Worm (Caenorhabditis elegans) whole organism, late embryonic: Measurements from ENCODE around the gene idpb-5.

ENCODE experiments used
- K02D7.2 ChIP-seq: sonication (generic microtip); optimal IDR thresholded peaks from 2 replicates; lab custom pipeline; 2017; ENCODE audit warnings: mild to moderate bottlenecking, missing genetic modification characterization, missing compliant biosample characterization
- ama-1 ChIP-seq: fragments of 150-350 bp; optimal IDR thresholded peaks from 2 replicates; lab custom pipeline; 2014
- elt-2 ChIP-seq: sonication (generic microtip); optimal IDR thresholded peaks from 2 replicates; lab custom pipeline; 2016; ENCODE audit warnings: missing genetic modification reagents, missing genetic modification characterization, missing compliant biosample characterization
- elt-4 ChIP-seq: sonication (generic microtip); optimal IDR thresholded peaks from 2 replicates; lab custom pipeline; 2016; ENCODE audit warnings: missing genetic modification characterization, missing compliant biosample characterization
- nhr-11 ChIP-seq: fragments of 150-350 bp; optimal IDR thresholded peaks from 2 replicates; lab custom pipeline; 2014; ENCODE audit warnings: missing biosample characterization, missing genetic modification characterization
- pha-4 ChIP-seq: fragments of 150-350 bp; optimal IDR thresholded peaks from 2 replicates; lab custom pipeline; 2018; ENCODE audit warnings: missing biosample characterization, missing genetic modification reagents, missing genetic modification characterization
- unc-55 ChIP-seq: sonication (generic microtip); optimal IDR thresholded peaks from 2 replicates; lab custom pipeline; 2017; ENCODE audit warnings: missing biosample characterization, missing genetic modification reagents, missing genetic modification characterization
- unc-86 ChIP-seq: sonication (generic microtip); optimal IDR thresholded peaks from 2 replicates; lab custom pipeline; 2016; ENCODE audit warnings: missing genetic modification characterization, missing compliant biosample characterization

ce11 chrV:11868142-11868541, 28.8 kb downstream of the idpb-5 start, which contains the start of gene R13H4.7:
- TF ChIP-seq elt-4 (tag; lab: Kevin White, UChicago) (no peak), ama-1 (lab: Kevin White, UChicago) (no peak), elt-2 (no peak), unc-86 (tag; lab: Kevin White, UChicago) (no peak), K02D7.2 (tag; lab: Kevin White, UChicago) (no peak), nhr-11 (tag; lab: Kevin White, UChicago) (no peak), pha-4 (tag; lab: Kevin White, UChicago) (no peak), unc-55 (GFP tag; lab: Kevin White, UChicago) (no peak)
